Worm (Caenorhabditis elegans): Measurements from ENCODE around the gene F01F1.15.
A peak's percentile ranks its signal among the peaks of the same experiment; 100 is the strongest.

Gene F01F1.15

DNA sequence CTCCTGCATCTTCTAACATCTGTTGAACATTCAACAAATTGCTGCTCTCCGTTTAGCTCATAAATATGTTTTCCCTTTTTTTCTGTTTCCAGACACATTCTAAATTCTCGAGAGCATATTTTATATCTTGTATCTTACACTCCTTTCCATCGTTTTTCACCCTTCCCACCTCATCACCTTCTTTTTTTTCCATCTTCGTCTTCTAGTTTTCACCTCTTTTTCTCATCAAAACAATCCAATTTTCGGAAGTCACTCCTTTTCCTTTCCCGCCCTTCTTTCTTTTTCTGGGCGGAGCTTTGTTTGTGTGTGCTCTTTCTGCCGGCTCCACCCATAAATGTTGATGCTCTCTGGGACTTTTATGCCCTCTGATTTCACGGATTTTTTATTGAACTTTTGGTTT, 46.5 kb downstream of the F01F1.15 start:
- TF ChIP-seq mab-5 (tag; optimal IDR thresholded peaks at IDR 0.05), result no peak
- TF ChIP-seq bed-3 (GFP tag; optimal IDR thresholded peaks at IDR 0.05), result no peak
- peak; percentile 58 for TF ChIP-seq ces-1 (GFP tag; optimal IDR thresholded peaks at IDR 0.05)
- no peak for TF ChIP-seq mep-1 (tag; optimal IDR thresholded peaks at IDR 0.05)
- TF ChIP-seq lsy-2 (tag; optimal IDR thresholded peaks at IDR 0.05), result no peak

All from whole organism, mixed stage, embryonic.